Worm (Caenorhabditis elegans) whole organism, L4 larva: ENCODE data around the gene Y15E3A.4.

ENCODE experiments used
- D1046.2 ChIP-seq: fragments of 200-800 bp; sonication (Bioruptor generic); IDR thresholded peaks from 2 replicates; pipeline ENCODE4 v1.3.6; 2022; ENCODE audit warnings: missing genetic modification characterization, missing compliant biosample characterization
- T26A8.4 ChIP-seq: fragments of 200-800 bp; sonication (Bioruptor generic); IDR thresholded peaks from 2 replicates; pipeline ENCODE4 v1.3.6; 2022; ENCODE audit warnings: missing genetic modification characterization, missing compliant biosample characterization
- Y5F2A.4 ChIP-seq: fragments of 200-800 bp; sonication (Bioruptor generic); optimal IDR thresholded peaks from 2 replicates; lab custom pipeline; 2018; ENCODE audit warnings: mild to moderate bottlenecking, missing genetic modification characterization, missing compliant biosample characterization
- aly-2 ChIP-seq: sonication (generic microtip); optimal IDR thresholded peaks from 2 replicates; lab custom pipeline; 2018; ENCODE audit warnings: missing biosample characterization, missing genetic modification characterization
- ama-1 ChIP-seq: fragments of 150-350 bp; optimal IDR thresholded peaks from 2 replicates; lab custom pipeline; 2014; ENCODE audit warnings: inconsistent platforms, mixed read lengths
- arid-1 ChIP-seq: fragments of 200-800 bp; sonication (Bioruptor generic); conservative IDR thresholded peaks from 2 replicates; pipeline ENCODE4 v1.3.6; 2022; ENCODE audit warnings: missing genetic modification reagents, missing genetic modification characterization, missing compliant biosample characterization
- ceh-28 ChIP-seq: fragments of 150-350 bp; optimal IDR thresholded peaks from 2 replicates; lab custom pipeline; 2014; ENCODE audit warnings: missing biosample characterization, missing genetic modification reagents, missing genetic modification characterization
- ceh-32 ChIP-seq: sonication (generic microtip); optimal IDR thresholded peaks from 2 replicates; lab custom pipeline; 2016; ENCODE audit warnings: mild to moderate bottlenecking, missing genetic modification characterization, missing compliant biosample characterization; ENCODE audit not compliant: poor library complexity
- ceh-62 ChIP-seq: sonication (generic microtip); optimal IDR thresholded peaks from 2 replicates; lab custom pipeline; 2017; ENCODE audit warnings: missing biosample characterization, missing genetic modification characterization
- ctbp-1 ChIP-seq: fragments of 200-800 bp; sonication (Bioruptor generic); IDR thresholded peaks from 2 replicates; pipeline ENCODE4 v1.3.6; 2022; ENCODE audit warnings: missing genetic modification reagents, missing genetic modification characterization, missing compliant biosample characterization
- daf-12 ChIP-seq: fragments of 150-350 bp; optimal IDR thresholded peaks from 2 replicates; lab custom pipeline; 2014; ENCODE audit warnings: missing biosample characterization, missing genetic modification reagents, missing genetic modification characterization
- daf-19 ChIP-seq: fragments of 200-800 bp; sonication (Bioruptor generic); conservative IDR thresholded peaks from 2 replicates; pipeline ENCODE4 v1.3.6; 2022; ENCODE audit warnings: missing genetic modification characterization, missing compliant biosample characterization
- dmd-6 ChIP-seq: fragments of 200-800 bp; sonication (Bioruptor generic); IDR thresholded peaks from 2 replicates; pipeline ENCODE4 v1.3.6; 2022; ENCODE audit warnings: missing genetic modification reagents, missing genetic modification characterization, missing compliant biosample characterization
- dmd-8 ChIP-seq: fragments of 200-800 bp; sonication (Bioruptor generic); IDR thresholded peaks from 2 replicates; pipeline ENCODE4 v1.3.6; 2022; ENCODE audit warnings: missing genetic modification characterization, missing compliant biosample characterization
- duxl-1 ChIP-seq: sonication (generic microtip); optimal IDR thresholded peaks from 2 replicates; lab custom pipeline; 2016; ENCODE audit warnings: mild to moderate bottlenecking, missing genetic modification characterization, moderate library complexity, missing compliant biosample characterization; ENCODE audit not compliant: poor library complexity
- egl-43 ChIP-seq: fragments of 200-800 bp; sonication (Bioruptor generic); IDR thresholded peaks from 2 replicates; pipeline ENCODE4 v1.3.6; 2022; ENCODE audit warnings: missing genetic modification reagents, missing genetic modification characterization, missing compliant biosample characterization
- hif-1 ChIP-seq, 2 experiments: sonication (generic microtip); optimal IDR thresholded peaks; 2 replicates each; lab custom pipeline; 2016 to 2017; ENCODE audit warnings: missing compliant biosample characterization in 2 of 2, missing genetic modification characterization in 2 of 2, missing genetic modification reagents in 2 of 2, missing genotype in 2 of 2, mild to moderate bottlenecking in 1 of 2
- hlh-11 ChIP-seq: fragments of 200-800 bp; sonication (Bioruptor generic); optimal IDR thresholded peaks from 2 replicates; lab custom pipeline; 2018; ENCODE audit warnings: mild to moderate bottlenecking, missing genetic modification characterization, missing compliant biosample characterization
- hlh-30 ChIP-seq: sonication (generic microtip); optimal IDR thresholded peaks from 2 replicates; lab custom pipeline; 2017; ENCODE audit warnings: antibody characterized with exemption, mild to moderate bottlenecking, missing genetic modification characterization, missing compliant biosample characterization; ENCODE audit not compliant: insufficient read depth
- lin-15B ChIP-seq: fragments of 150-350 bp; sonication (generic microtip); optimal IDR thresholded peaks from 3 replicates; lab custom pipeline; 2014; ENCODE audit warnings: missing biosample characterization, missing genetic modification characterization
- lir-3 ChIP-seq: sonication (generic microtip); optimal IDR thresholded peaks from 2 replicates; lab custom pipeline; 2016; ENCODE audit warnings: mild to moderate bottlenecking, missing genetic modification characterization, missing compliant biosample characterization
- lsy-2 ChIP-seq, 2 experiments: fragments of 150-350 bp in 1 of 2; sonication (generic microtip) in 1 of 2; optimal IDR thresholded peaks; 2 replicates each; lab custom pipeline; 2014 to 2017; ENCODE audit warnings: missing biosample characterization in 2 of 2, missing genetic modification characterization in 2 of 2
- madf-5 ChIP-seq, 2 experiments: fragments of 200-800 bp; sonication (Bioruptor generic); IDR thresholded peaks; 2 replicates each; pipeline ENCODE4 v1.3.6; 2022; ENCODE audit warnings: missing compliant biosample characterization in 2 of 2, missing genetic modification characterization in 2 of 2
- madf-9 ChIP-seq: fragments of 200-800 bp; sonication (Bioruptor generic); conservative IDR thresholded peaks from 2 replicates; pipeline ENCODE4 v1.3.6; 2022; ENCODE audit warnings: missing genetic modification reagents, missing genetic modification characterization, missing compliant biosample characterization
- mdt-29 ChIP-seq: fragments of 200-800 bp; sonication (Bioruptor generic); IDR thresholded peaks from 2 replicates; pipeline ENCODE4 v1.3.6; 2022; ENCODE audit warnings: missing genetic modification reagents, missing genetic modification characterization, missing compliant biosample characterization
- mep-1 ChIP-seq: fragments of 150-350 bp; sonication (generic microtip); optimal IDR thresholded peaks from 3 replicates; lab custom pipeline; 2014; ENCODE audit warnings: missing biosample characterization, missing genetic modification characterization
- nhr-111 ChIP-seq: fragments of 200-800 bp; sonication (Bioruptor generic); optimal IDR thresholded peaks from 2 replicates; lab custom pipeline; 2018; ENCODE audit warnings: mild to moderate bottlenecking, missing genetic modification characterization, missing compliant biosample characterization
- nhr-25 ChIP-seq: sonication (generic microtip); optimal IDR thresholded peaks from 2 replicates; lab custom pipeline; 2017; ENCODE audit warnings: missing genetic modification characterization, mild to moderate bottlenecking, missing compliant biosample characterization, antibody characterized with exemption, moderate library complexity, borderline replicate concordance; ENCODE audit not compliant: insufficient read depth
- nhr-41 ChIP-seq: fragments of 200-800 bp; sonication (Bioruptor generic); IDR thresholded peaks from 2 replicates; pipeline ENCODE4 v1.3.6; 2022; ENCODE audit warnings: missing genetic modification reagents, missing genetic modification characterization, missing compliant biosample characterization
- nhr-42 ChIP-seq: fragments of 200-800 bp; sonication (Bioruptor generic); IDR thresholded peaks from 2 replicates; pipeline ENCODE4 v1.3.6; 2022; ENCODE audit warnings: missing genetic modification characterization, missing compliant biosample characterization
- nhr-48 ChIP-seq: sonication (generic microtip); optimal IDR thresholded peaks from 2 replicates; lab custom pipeline; 2016; ENCODE audit warnings: mild to moderate bottlenecking, missing genetic modification characterization, missing compliant biosample characterization
- nhr-76 ChIP-seq: fragments of 150-350 bp; optimal IDR thresholded peaks from 2 replicates; lab custom pipeline; 2014; ENCODE audit warnings: missing biosample characterization, missing genetic modification characterization
- php-3 ChIP-seq: fragments of 200-800 bp; sonication (Bioruptor generic); IDR thresholded peaks from 2 replicates; pipeline ENCODE4 v1.3.6; 2022; ENCODE audit warnings: missing genetic modification reagents, missing genetic modification characterization, missing compliant biosample characterization
- rbr-2 ChIP-seq: sonication (generic microtip); optimal IDR thresholded peaks from 2 replicates; lab custom pipeline; 2016; ENCODE audit warnings: missing genotype, missing genetic modification characterization, missing compliant biosample characterization
- set-16 ChIP-seq: fragments of 200-800 bp; sonication (Bioruptor generic); IDR thresholded peaks from 2 replicates; pipeline ENCODE4 v1.3.6; 2022; ENCODE audit warnings: missing genetic modification reagents, missing genetic modification characterization, missing compliant biosample characterization
- skn-1 ChIP-seq: fragments of 150-350 bp; optimal IDR thresholded peaks from 2 replicates; lab custom pipeline; 2014; ENCODE audit warnings: missing biosample characterization, missing genetic modification characterization
- snpc-4 ChIP-seq: fragments of 150-350 bp; optimal IDR thresholded peaks from 2 replicates; lab custom pipeline; 2014; ENCODE audit warnings: missing biosample characterization, missing genetic modification characterization
- spr-1 ChIP-seq: sonication (generic microtip); optimal IDR thresholded peaks from 2 replicates; lab custom pipeline; 2016; ENCODE audit warnings: mild to moderate bottlenecking, missing genetic modification characterization, missing compliant biosample characterization
- spr-3 ChIP-seq: fragments of 200-800 bp; sonication (Bioruptor generic); optimal IDR thresholded peaks from 2 replicates; lab custom pipeline; 2018; ENCODE audit warnings: mild to moderate bottlenecking, missing genetic modification characterization, missing compliant biosample characterization
- tra-1 ChIP-seq: fragments of 200-800 bp; sonication (Bioruptor generic); IDR thresholded peaks from 2 replicates; pipeline ENCODE4 v1.3.6; 2022; ENCODE audit warnings: missing genetic modification reagents, missing genetic modification characterization, missing compliant biosample characterization
- unc-62 ChIP-seq, 3 experiments: fragments of 150-350 bp in 1 of 3; sonication (generic microtip); optimal IDR thresholded peaks in 2 of 3; peaks in 1 of 3; 1 replicate in 1 of 3; 2 replicates in 2 of 3; lab custom pipeline; 2014 to 2017; ENCODE audit warnings: missing biosample characterization in 3 of 3, missing genetic modification characterization in 3 of 3, missing genetic modification reagents in 3 of 3, missing genotype in 1 of 3
- vab-7 ChIP-seq: fragments of 200-800 bp; sonication (Bioruptor generic); IDR thresholded peaks from 2 replicates; pipeline ENCODE4 v1.3.6; 2022; ENCODE audit warnings: missing genetic modification reagents, missing genetic modification characterization, missing compliant biosample characterization
- zfp-2 ChIP-seq: sonication (generic microtip); optimal IDR thresholded peaks from 2 replicates; lab custom pipeline; 2016; ENCODE audit warnings: mild to moderate bottlenecking, missing genetic modification characterization, missing compliant biosample characterization

The Y15E3A.4 gene

ce11 chrX:15355603-15356002 lies 24.8 kb downstream of the Y15E3A.4 start:
- TF ChIP-seq lsy-2 (tag; optimal IDR thresholded peaks at IDR 0.05; lab: Kevin White, UChicago) (peak in 1 of 2 experiments; percentile 63), hif-1 (tag; optimal IDR thresholded peaks at IDR 0.05; lab: Kevin White, UChicago) (peak in 1 of 2 experiments; percentile 50), nhr-111 (no peak), hlh-30 (tag; lab: Kevin White, UChicago) (peak; percentile 35), nhr-48 (tag; lab: Kevin White, UChicago) (no peak), lin-15B (tag; lab: Kevin White, UChicago) (no peak), set-16 (no peak), daf-19 (GFP tag; lab: Robert Waterston, UW) (no peak), mep-1 (tag; lab: Kevin White, UChicago) (peak; percentile 40)

- TF ChIP-seq nhr-42 (GFP tag; lab: Robert Waterston, UW) (0 out of 2 replicates have a peak, but pooled peaks have one; percentile 29), lsy-2 (tag; optimal IDR thresholded peaks at IDR 0.05; lab: Kevin White, UChicago) (no peak), mdt-29 (peak; percentile 49; the same call in 1 of the 2 replicates), snpc-4 (tag; lab: Kevin White, UChicago) (peak; percentile 46), rbr-2 (peak; percentile 8), nhr-25 (tag; lab: Kevin White, UChicago) (no peak), madf-5 (GFP tag; IDR thresholded peaks at IDR 0.05; lab: Robert Waterston, UW) (no peak), vab-7 (GFP tag; lab: Robert Waterston, UW) (0 out of 2 replicates have a peak, but pooled peaks have one; percentile 16), D1046.2 (0 out of 2 replicates have a peak, but pooled peaks have one; percentile 56), set-16 (peak; percentile 75), egl-43 (GFP tag; lab: Robert Waterston, UW) (0 out of 2 replicates have a peak, but pooled peaks have one; percentile 45), spr-1 (tag; lab: Kevin White, UChicago) (peak; percentile 18), dmd-6 (GFP tag; lab: Robert Waterston, UW) (0 out of 2 replicates have a peak, but pooled peaks have one; percentile 19), nhr-41 (GFP tag; lab: Robert Waterston, UW) (0 out of 2 replicates have a peak, but pooled peaks have one; percentile 24)
Measured at ce11 chrX:15362152-15362922, 31.6 kb downstream of the Y15E3A.4 start.

- TF ChIP-seq spr-1 (tag; lab: Kevin White, UChicago) = peak; percentile 8
- TF ChIP-seq arid-1 (GFP tag; lab: Robert Waterston, UW) = no peak
- peak in 1 of 2 experiments; percentile 43 for TF ChIP-seq unc-62 (GFP tag; optimal IDR thresholded peaks at IDR 0.05 in 1 of 2; lab: Kevin White, UChicago)
- TF ChIP-seq unc-62 (tag; optimal IDR thresholded peaks at IDR 0.05; lab: Kevin White, UChicago) = no peak
- TF ChIP-seq Y5F2A.4 (GFP tag; lab: Kevin White, UChicago) = no peak
- no peak for TF ChIP-seq D1046.2
- TF ChIP-seq skn-1 = no peak
- no peak for TF ChIP-seq ceh-62 (tag; lab: Kevin White, UChicago)
- no peak for TF ChIP-seq aly-2 (tag; lab: Kevin White, UChicago)
- TF ChIP-seq spr-3 (GFP tag; lab: Kevin White, UChicago) = no peak
- TF ChIP-seq dmd-8 (GFP tag; lab: Robert Waterston, UW) = no peak
- TF ChIP-seq ceh-28 (tag; lab: Kevin White, UChicago) = no peak
- TF ChIP-seq ceh-32 (tag; lab: Kevin White, UChicago) = no peak
- no peak for TF ChIP-seq zfp-2 (tag; lab: Kevin White, UChicago)
- TF ChIP-seq nhr-25 (tag; lab: Kevin White, UChicago) = no peak
- peak; percentile 62 for TF ChIP-seq tra-1 (GFP tag; lab: Robert Waterston, UW)
- TF ChIP-seq nhr-41 (GFP tag; lab: Robert Waterston, UW) = no peak
- no peak; the same call in 1 of the 2 replicates for TF ChIP-seq ctbp-1 (GFP tag; lab: Robert Waterston, UW)
- TF ChIP-seq madf-5 (GFP tag; IDR thresholded peaks at IDR 0.05; lab: Robert Waterston, UW) = no peak
- no peak for TF ChIP-seq daf-12 (tag; lab: Kevin White, UChicago)
- TF ChIP-seq madf-9 = no peak
- TF ChIP-seq T26A8.4 = no peak
- TF ChIP-seq hlh-11 (tag; lab: Kevin White, UChicago) = peak; percentile 93
- no peak for TF ChIP-seq php-3
- peak; percentile 3 for TF ChIP-seq duxl-1
- TF ChIP-seq nhr-76 (tag; lab: Kevin White, UChicago) = no peak
- no peak for TF ChIP-seq lir-3 (tag; lab: Kevin White, UChicago)
- TF ChIP-seq ama-1 (lab: Kevin White, UChicago) = no peak
Measured at ce11 chrX:15365235-15365634, 34.5 kb downstream of the Y15E3A.4 start.
